2 fruit fly cellular contexts compared by ENCODE assay signal in genomic region chr3R:8563774-8564173, dm6.
TF ChIP-seq lines count a peak whose summit lies in the region.

Gene Cenp-C (plus strand): TSS chr3R:8564105.

TF ChIP-seq in whole organism, embryonic, 481 proteins besides CTCF, POLR2A, EP300 and RAD21 (continued from another document and continues in another):
- TF ChIP-seq Rx (GFP tag; IDR thresholded peaks at IDR 0.05; lab: Robert Waterston, UW) (no peak), CG12299 (tag; optimal IDR thresholded peaks at IDR 0.05; lab: Kevin White, UChicago) (no peak), CG12104 (GFP tag; optimal IDR thresholded peaks at IDR 0.05; lab: Kevin White, UChicago) (no peak), CG7928 (GFP tag; optimal IDR thresholded peaks at IDR 0.05; lab: Kevin White, UChicago) (no peak), CG14050 (GFP tag; IDR thresholded peaks at IDR 0.05; lab: Robert Waterston, UW) (no peak), gsb (GFP tag; IDR thresholded peaks at IDR 0.05; lab: Robert Waterston, UW) (no peak), tll (GFP tag; optimal IDR thresholded peaks at IDR 0.05; lab: Kevin White, UChicago) (no peak), Deaf1 (tag; optimal IDR thresholded peaks at IDR 0.05; lab: Kevin White, UChicago) (no peak), CG9932 (GFP tag; IDR thresholded peaks at IDR 0.05; lab: Robert Waterston, UW) (peak; percentile 51), CG12155 (GFP tag; optimal IDR thresholded peaks at IDR 0.05; lab: Kevin White, UChicago) (peak; percentile 32), Hsf (GFP tag; optimal IDR thresholded peaks at IDR 0.05; lab: Kevin White, UChicago) (peak; percentile 29), psq (GFP tag; optimal IDR thresholded peaks at IDR 0.05; lab: Kevin White, UChicago) (no peak), Atf3 (GFP tag; optimal IDR thresholded peaks at IDR 0.05; lab: Kevin White, UChicago) (no peak), caup (GFP tag; optimal IDR thresholded peaks at IDR 0.05; lab: Kevin White, UChicago; ENCODE audit: severe bottlenecking) (no peak), prd (optimal IDR thresholded peaks at IDR 0.05; lab: Kevin White, UChicago) (no peak), prd (GFP tag; IDR thresholded peaks at IDR 0.05; lab: Robert Waterston, UW) (peak; percentile 47; the same call in 2 of the 3 replicates), gcm2 (GFP tag; optimal IDR thresholded peaks at IDR 0.05; lab: Kevin White, UChicago) (no peak), D19B (GFP tag; optimal IDR thresholded peaks at IDR 0.05; lab: Kevin White, UChicago) (no peak), Xbp1 (GFP tag; optimal IDR thresholded peaks at IDR 0.05; lab: Kevin White, UChicago) (peak; percentile 60), Mrtf (GFP tag; IDR thresholded peaks at IDR 0.05; lab: Robert Waterston, UW) (no peak), CG31365 (tag; optimal IDR thresholded peaks at IDR 0.05; lab: Kevin White, UChicago) (no peak), ara (GFP tag; IDR thresholded peaks at IDR 0.05; lab: Robert Waterston, UW) (no peak), MESR4 (GFP tag; optimal IDR thresholded peaks at IDR 0.05; lab: Kevin White, UChicago) (no peak), CG11398 (GFP tag; optimal IDR thresholded peaks at IDR 0.05; lab: Kevin White, UChicago) (no peak), cg (GFP tag; optimal IDR thresholded peaks at IDR 0.05; lab: Kevin White, UChicago) (no peak), CG34422 (GFP tag; IDR thresholded peaks at IDR 0.05; lab: Robert Waterston, UW) (no peak), CG7987 (GFP tag; optimal IDR thresholded peaks at IDR 0.05; lab: Kevin White, UChicago) (no peak), CG9215 (GFP tag; IDR thresholded peaks at IDR 0.05; lab: Robert Waterston, UW) (no peak), Gug (GFP tag; IDR thresholded peaks at IDR 0.05; lab: Robert Waterston, UW) (peak; percentile 18; the same call in 2 of the 4 replicates), dysf (GFP tag; IDR thresholded peaks at IDR 0.05; lab: Robert Waterston, UW) (peak; percentile 37; the same call in 1 of the 3 replicates), Nf-YB (GFP tag; optimal IDR thresholded peaks at IDR 0.05; lab: Kevin White, UChicago) (no peak), tx (GFP tag; optimal IDR thresholded peaks at IDR 0.05; lab: Kevin White, UChicago) (peak; percentile 18), klu (GFP tag; IDR thresholded peaks at IDR 0.05; lab: Robert Waterston, UW) (no peak), dimm (GFP tag; IDR thresholded peaks at IDR 0.05; lab: Robert Waterston, UW) (no peak), CG15696 (tag; optimal IDR thresholded peaks at IDR 0.05; lab: Kevin White, UChicago) (peak; percentile 28), CG17361 (GFP tag; IDR thresholded peaks at IDR 0.05; lab: Robert Waterston, UW) (no peak), HmgZ (tag; optimal IDR thresholded peaks at IDR 0.05; lab: Kevin White, UChicago) (no peak), Doc2 (GFP tag; IDR thresholded peaks at IDR 0.05; lab: Robert Waterston, UW) (no peak), CG13123 (GFP tag; optimal IDR thresholded peaks at IDR 0.05; lab: Kevin White, UChicago) (no peak), D19A (tag; optimal IDR thresholded peaks at IDR 0.05; lab: Kevin White, UChicago) (no peak), z (GFP tag; IDR thresholded peaks at IDR 0.05; lab: Robert Waterston, UW) (no peak), Fer3 (tag; optimal IDR thresholded peaks at IDR 0.05; lab: Kevin White, UChicago) (no peak), Dbx (GFP tag; IDR thresholded peaks at IDR 0.05; lab: Robert Waterston, UW) (no peak), CG5180 (GFP tag; optimal IDR thresholded peaks at IDR 0.05; lab: Kevin White, UChicago) (no peak), CG10654 (GFP tag; optimal IDR thresholded peaks at IDR 0.05; lab: Kevin White, UChicago) (peak; percentile 22), CG18599 (GFP tag; optimal IDR thresholded peaks at IDR 0.05; lab: Kevin White, UChicago) (no peak), CG11723 (GFP tag; optimal IDR thresholded peaks at IDR 0.05; lab: Kevin White, UChicago) (no peak), CG15601 (tag; optimal IDR thresholded peaks at IDR 0.05; lab: Kevin White, UChicago) (no peak), CG4820 (GFP tag; optimal IDR thresholded peaks at IDR 0.05; lab: Kevin White, UChicago) (no peak), YL-1 (GFP tag; optimal IDR thresholded peaks at IDR 0.05; lab: Kevin White, UChicago) (peak; percentile 44), MTF-1 (GFP tag; optimal IDR thresholded peaks at IDR 0.05; lab: Kevin White, UChicago; ENCODE audit: borderline replicate concordance) (no peak), gt (GFP tag; IDR thresholded peaks at IDR 0.05; lab: Robert Waterston, UW) (no peak), CG17912 (GFP tag; optimal IDR thresholded peaks at IDR 0.05; lab: Kevin White, UChicago) (no peak), CG15073 (GFP tag; optimal IDR thresholded peaks at IDR 0.05; lab: Kevin White, UChicago) (no peak), CG18476 (GFP tag; optimal IDR thresholded peaks at IDR 0.05; lab: Kevin White, UChicago) (peak; percentile 41), CG8924 (tag; optimal IDR thresholded peaks at IDR 0.05; lab: Kevin White, UChicago) (no peak), tio (GFP tag; optimal IDR thresholded peaks at IDR 0.05; lab: Kevin White, UChicago) (no peak), jigr1 (GFP tag; IDR thresholded peaks at IDR 0.05; lab: Robert Waterston, UW) (no peak), Eip74EF (GFP tag; optimal IDR thresholded peaks at IDR 0.05; lab: Kevin White, UChicago) (no peak), crp (GFP tag; optimal IDR thresholded peaks at IDR 0.05; lab: Kevin White, UChicago) (no peak), her (GFP tag; optimal IDR thresholded peaks at IDR 0.05; lab: Kevin White, UChicago) (no peak), CkIIα-i1 (GFP tag; IDR thresholded peaks at IDR 0.05; lab: Robert Waterston, UW) (no peak), CG12659 (GFP tag; optimal IDR thresholded peaks at IDR 0.05; lab: Kevin White, UChicago) (peak; percentile 69), Myb (GFP tag; optimal IDR thresholded peaks at IDR 0.05; lab: Kevin White, UChicago) (peak; percentile 47), CG10366 (GFP tag; IDR thresholded peaks at IDR 0.05; lab: Robert Waterston, UW) (0 out of 2 replicates have a peak, but pooled peaks have one; percentile 22), CG9817 (tag; optimal IDR thresholded peaks at IDR 0.05; lab: Kevin White, UChicago) (peak; percentile 21), slbo (GFP tag; IDR thresholded peaks at IDR 0.05; lab: Robert Waterston, UW) (peak; percentile 57; the same call in 1 of the 2 replicates), sqz (GFP tag; optimal IDR thresholded peaks at IDR 0.05; lab: Kevin White, UChicago) (no peak), CG10959 (GFP tag; IDR thresholded peaks at IDR 0.05; lab: Robert Waterston, UW) (no peak)

TF ChIP-seq in whole organism, prepupa, 60 proteins besides CTCF, POLR2A, EP300 and RAD21 (continued from another document):
- TF ChIP-seq achi (GFP tag; optimal IDR thresholded peaks at IDR 0.05; lab: Kevin White, UChicago) (no peak), Eip78C (GFP tag; lab: Kevin White, UChicago) (no peak)
